Fruit fly (Drosophila melanogaster): ENCODE results near the gene alpha-Est8.

Gene alpha-Est8

dm6 chr3R:7522266-7522955 lies 6.9 kb upstream of the alpha-Est8 start:
- TF ChIP-seq cic (GFP tag; optimal IDR thresholded peaks at IDR 0.05) (peak; percentile 24), Crg-1 (GFP tag; optimal IDR thresholded peaks at IDR 0.05) (peak; percentile 60), ovo (GFP tag; optimal IDR thresholded peaks at IDR 0.05) (peak; percentile 27), Clk (GFP tag; optimal IDR thresholded peaks at IDR 0.05) (no peak), CG7045 (GFP tag; optimal IDR thresholded peaks at IDR 0.05) (peak; percentile 5), CG5204 (GFP tag; optimal IDR thresholded peaks at IDR 0.05) (peak; percentile 20), CG7101 (tag; optimal IDR thresholded peaks at IDR 0.05) (peak; percentile 65), CG14711 (tag; optimal IDR thresholded peaks at IDR 0.05) (peak; percentile 16), CG33017 (tag; optimal IDR thresholded peaks at IDR 0.05) (peak; percentile 59), tj (GFP tag; optimal IDR thresholded peaks at IDR 0.05) (no peak), CG1620 (GFP tag; optimal IDR thresholded peaks at IDR 0.05) (no peak), kay (GFP tag; ENCODE audit: borderline replicate concordance) (peak; percentile 61), toe (GFP tag; optimal IDR thresholded peaks at IDR 0.05) (peak; percentile 26), Hr96 (GFP tag; optimal IDR thresholded peaks at IDR 0.05) (no peak), bab1 (GFP tag; optimal IDR thresholded peaks at IDR 0.05) (no peak), Mnt (GFP tag; optimal IDR thresholded peaks at IDR 0.05) (peak; percentile 10), pad (GFP tag; optimal IDR thresholded peaks at IDR 0.05) (no peak), cnc (optimal IDR thresholded peaks at IDR 0.05) (peak in 1 of 2 experiments; percentile 31), CG11617 (GFP tag; optimal IDR thresholded peaks at IDR 0.05) (no peak), CG12768 (GFP tag; optimal IDR thresholded peaks at IDR 0.05) (peak; percentile 44)

DNA sequence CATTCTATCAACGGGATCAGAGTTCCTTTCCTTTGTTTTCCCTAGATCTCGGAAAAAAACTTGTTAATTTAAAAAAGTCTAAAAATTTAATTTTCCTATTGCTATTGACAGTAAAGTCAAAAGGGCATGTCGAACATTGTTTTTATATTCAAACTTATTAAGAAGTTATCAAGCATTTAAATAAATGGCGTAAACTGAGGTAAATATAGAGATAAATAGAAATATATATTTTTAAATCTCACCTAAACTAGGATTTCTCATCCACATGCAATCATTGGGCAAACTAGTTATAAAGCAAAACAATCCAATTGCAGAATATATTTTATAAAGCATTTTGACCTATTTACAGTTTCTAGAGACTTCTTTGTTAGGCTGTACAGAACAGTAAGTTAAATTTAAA lies 3.9 kb upstream of the alpha-Est8 start, which contains the start of gene Ubc84D:
Gene Ubc84D, minus strand, starts transcription at position 101 of the 400 bp plus-strand sequence.
- TF ChIP-seq ovo (GFP tag; optimal IDR thresholded peaks at IDR 0.05) (no peak), Mnt (GFP tag; optimal IDR thresholded peaks at IDR 0.05) (no peak), CG11617 (GFP tag; optimal IDR thresholded peaks at IDR 0.05) (no peak), CG14711 (tag; optimal IDR thresholded peaks at IDR 0.05) (no peak), bab1 (GFP tag; optimal IDR thresholded peaks at IDR 0.05) (no peak), CG7045 (GFP tag; optimal IDR thresholded peaks at IDR 0.05) (no peak), pad (GFP tag; optimal IDR thresholded peaks at IDR 0.05) (no peak), cnc (optimal IDR thresholded peaks at IDR 0.05) (no peak), cic (GFP tag; optimal IDR thresholded peaks at IDR 0.05) (no peak), CG5204 (GFP tag; optimal IDR thresholded peaks at IDR 0.05) (no peak)

dm6 chr3R:7514232-7514863 lies 1.1 kb downstream of the alpha-Est8 start:
- no peak for TF ChIP-seq CG11617 (GFP tag; optimal IDR thresholded peaks at IDR 0.05)
- TF ChIP-seq kay (GFP tag; ENCODE audit: borderline replicate concordance), result peak; percentile 64

DNA sequence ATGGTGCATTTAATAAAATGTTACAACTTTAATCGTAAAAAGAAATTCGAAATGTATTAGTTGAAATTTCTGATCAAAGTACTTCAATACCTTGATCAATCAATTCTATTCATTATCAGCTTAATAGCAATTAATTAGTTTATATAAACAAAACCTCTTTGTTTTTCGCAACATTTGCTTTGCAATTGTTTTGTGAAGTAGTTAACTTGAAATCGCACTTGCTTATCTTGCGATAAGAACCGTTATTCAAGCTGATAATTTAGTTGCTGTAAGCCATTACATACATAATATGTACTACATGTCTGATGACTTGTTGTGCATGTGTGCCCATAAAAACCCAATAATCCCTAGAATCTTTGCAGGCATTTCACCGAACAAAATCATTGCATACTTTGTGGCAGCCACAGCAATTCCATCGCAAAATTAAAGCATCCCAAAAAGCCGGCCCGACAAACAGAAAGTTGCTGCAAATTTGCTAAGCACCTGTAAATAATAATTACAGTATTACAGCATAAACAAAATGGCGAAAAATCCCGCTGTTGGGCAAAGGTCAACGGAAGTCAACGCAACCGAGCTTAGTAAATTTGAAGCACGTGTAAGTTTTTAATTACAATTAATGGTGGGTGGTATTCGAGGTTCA lies 7.2 kb downstream of the alpha-Est8 start:
- TF ChIP-seq tj (GFP tag; optimal IDR thresholded peaks at IDR 0.05), result peak; percentile 1
- peak; percentile 86 for TF ChIP-seq kay (GFP tag; ENCODE audit: borderline replicate concordance)
- TF ChIP-seq cic (GFP tag; optimal IDR thresholded peaks at IDR 0.05), result peak; percentile 18
- TF ChIP-seq bab1 (GFP tag; optimal IDR thresholded peaks at IDR 0.05), result peak; percentile 5
- no peak for TF ChIP-seq Hr96 (GFP tag; optimal IDR thresholded peaks at IDR 0.05)

dm6 chr3R:7506314-7506988 lies 9.0 kb downstream of the alpha-Est8 start:
- peak; percentile 53 for TF ChIP-seq CG5204 (GFP tag; optimal IDR thresholded peaks at IDR 0.05)
- TF ChIP-seq kay (GFP tag; ENCODE audit: borderline replicate concordance), result peak; percentile 74
- peak; percentile 67 for TF ChIP-seq CG14711 (tag; optimal IDR thresholded peaks at IDR 0.05)
- peak; percentile 2 for TF ChIP-seq CG7101 (tag; optimal IDR thresholded peaks at IDR 0.05)
- TF ChIP-seq CG7045 (GFP tag; optimal IDR thresholded peaks at IDR 0.05), result peak; percentile 43
- TF ChIP-seq Crg-1 (GFP tag; optimal IDR thresholded peaks at IDR 0.05), result no peak
- TF ChIP-seq CG33017 (tag; optimal IDR thresholded peaks at IDR 0.05), result no peak
- TF ChIP-seq pad (GFP tag; optimal IDR thresholded peaks at IDR 0.05), result peak; percentile 19
- TF ChIP-seq Hr96 (GFP tag; optimal IDR thresholded peaks at IDR 0.05), result no peak

DNA sequence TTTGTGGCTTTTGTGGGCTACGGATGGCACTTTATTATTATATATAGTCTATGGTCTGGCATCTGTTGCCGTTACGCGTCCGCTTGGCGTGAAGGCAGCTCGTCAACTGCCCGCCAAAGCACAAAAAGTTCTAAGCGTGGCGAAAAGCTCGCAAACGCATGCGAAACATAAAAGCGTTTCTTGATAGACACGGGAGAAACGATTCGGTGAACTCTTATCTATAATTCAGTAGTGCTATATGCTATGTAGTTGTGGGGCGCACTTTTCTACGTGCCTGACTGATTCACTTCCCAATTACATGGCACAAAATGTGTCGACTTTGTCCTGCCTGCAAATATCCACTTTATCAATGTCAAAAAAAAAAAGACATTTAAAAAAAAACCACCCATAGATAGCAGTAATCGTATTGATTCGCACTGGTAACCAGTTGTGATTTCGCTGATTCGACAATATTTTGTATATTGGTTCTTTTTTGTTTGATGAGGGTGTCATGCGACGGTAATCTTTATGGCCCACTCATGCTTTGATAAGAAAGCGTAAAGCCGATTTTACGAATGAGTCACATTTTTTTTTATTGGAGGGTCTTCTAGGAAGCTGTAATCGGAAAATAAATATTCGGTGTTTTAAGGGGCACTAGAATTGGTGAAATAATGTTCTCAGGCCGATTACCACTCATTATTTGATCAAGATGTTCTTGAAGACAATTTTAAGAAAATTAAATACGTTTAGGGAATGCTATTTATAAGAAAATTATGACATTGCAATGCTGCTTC lies 10.3 kb downstream of the alpha-Est8 start, which contains the start of gene alpha-Est9:
Gene alpha-Est9, minus strand, starts transcription at position 110 of the 773 bp plus-strand sequence.
- no peak for TF ChIP-seq toe (GFP tag; optimal IDR thresholded peaks at IDR 0.05)
- no peak for TF ChIP-seq Crg-1 (GFP tag; optimal IDR thresholded peaks at IDR 0.05)
- TF ChIP-seq tj (GFP tag; optimal IDR thresholded peaks at IDR 0.05), result peak; percentile 60
- TF ChIP-seq Hr96 (GFP tag; optimal IDR thresholded peaks at IDR 0.05), result peak; percentile 39
- TF ChIP-seq CG7101 (tag; optimal IDR thresholded peaks at IDR 0.05), result peak; percentile 14
- TF ChIP-seq CG33017 (tag; optimal IDR thresholded peaks at IDR 0.05), result peak; percentile 25
- TF ChIP-seq bab1 (GFP tag; optimal IDR thresholded peaks at IDR 0.05), result no peak
- TF ChIP-seq ovo (GFP tag; optimal IDR thresholded peaks at IDR 0.05), result no peak
- TF ChIP-seq Mnt (GFP tag; optimal IDR thresholded peaks at IDR 0.05), result peak; percentile 74
- no peak for TF ChIP-seq Clk (GFP tag; optimal IDR thresholded peaks at IDR 0.05)
- TF ChIP-seq CG7045 (GFP tag; optimal IDR thresholded peaks at IDR 0.05), result no peak
- TF ChIP-seq CG12768 (GFP tag; optimal IDR thresholded peaks at IDR 0.05), result peak; percentile 33
- TF ChIP-seq cnc (optimal IDR thresholded peaks at IDR 0.05), result no peak
- peak; percentile 1 for TF ChIP-seq CG14711 (tag; optimal IDR thresholded peaks at IDR 0.05)
- TF ChIP-seq CG1620 (GFP tag; optimal IDR thresholded peaks at IDR 0.05), result no peak
- no peak for TF ChIP-seq CG5204 (GFP tag; optimal IDR thresholded peaks at IDR 0.05)
- TF ChIP-seq CG11617 (GFP tag; optimal IDR thresholded peaks at IDR 0.05), result peak; percentile 16
- peak; percentile 59 for TF ChIP-seq cic (GFP tag; optimal IDR thresholded peaks at IDR 0.05)
- TF ChIP-seq pad (GFP tag; optimal IDR thresholded peaks at IDR 0.05), result peak; percentile 11
- TF ChIP-seq kay (GFP tag; ENCODE audit: borderline replicate concordance), result peak; percentile 95
